Worm (Caenorhabditis elegans) whole organism, L3 larva: ENCODE results near the gene C25D7.16.

Source experiments
- nhr-25 ChIP-seq: sonication (generic microtip); optimal IDR thresholded peaks from 2 replicates; lab custom pipeline; 2017; ENCODE audit warnings: missing biosample characterization, missing genetic modification characterization
- zag-1 ChIP-seq: fragments of 150-350 bp; optimal IDR thresholded peaks from 2 replicates; lab custom pipeline; 2014; ENCODE audit warnings: missing biosample characterization, missing genetic modification characterization

DNA sequence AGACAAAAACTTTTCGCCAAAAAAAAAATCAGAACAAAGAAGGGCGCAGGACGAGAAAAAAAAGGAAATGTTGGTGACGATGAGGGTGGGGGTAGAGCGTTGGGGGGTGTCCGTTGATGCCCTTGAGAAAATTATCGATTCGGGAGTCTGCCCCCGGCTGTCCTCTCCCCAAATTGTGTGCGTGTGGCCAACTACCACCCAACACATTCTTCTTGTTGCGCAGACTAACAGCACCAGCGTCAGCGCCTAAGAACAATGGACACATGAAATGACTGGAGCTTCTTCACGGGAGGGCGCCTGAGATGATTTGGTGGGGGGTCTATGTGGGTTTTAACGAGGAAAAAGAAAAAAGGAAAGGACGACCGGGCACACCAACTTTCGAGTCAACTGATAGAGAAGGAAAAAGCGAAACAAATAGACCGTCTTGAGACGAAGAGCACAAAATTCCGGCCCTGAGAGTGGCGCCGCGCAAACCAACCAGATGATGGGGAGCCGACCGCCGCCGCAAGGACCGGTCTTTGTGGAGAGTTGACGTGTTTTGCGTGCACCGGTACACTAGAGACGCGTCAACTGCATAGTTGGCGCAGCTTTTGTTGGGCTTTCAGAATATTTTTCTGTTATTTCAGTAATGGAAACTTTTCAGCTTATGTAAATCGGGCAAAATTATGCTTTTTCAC, 9.2 kb downstream of the C25D7.16 start, which contains the start of gene C25D7.9:
- TF ChIP-seq zag-1 (tag; lab: Kevin White, UChicago) (no peak), nhr-25 (tag; lab: Kevin White, UChicago) (peak; percentile 6)
